Worm (Caenorhabditis elegans) whole organism, L4 larva: Measurements from ENCODE around the gene bath-9.

Experiments
- F49E8.2 ChIP-seq: sonication (generic microtip); optimal IDR thresholded peaks from 2 replicates; lab custom pipeline; 2016; ENCODE audit warnings: missing compliant biosample characterization, mild to moderate bottlenecking, missing genetic modification characterization, borderline replicate concordance
- dmd-8 ChIP-seq: fragments of 200-800 bp; sonication (Bioruptor generic); IDR thresholded peaks from 2 replicates; pipeline ENCODE4 v1.3.6; 2022; ENCODE audit warnings: missing genetic modification characterization, missing compliant biosample characterization
- fkh-10 ChIP-seq: fragments of 150-350 bp; optimal IDR thresholded peaks from 2 replicates; lab custom pipeline; 2014; ENCODE audit warnings: missing biosample characterization, missing genetic modification reagents, missing genetic modification characterization
- fos-1 ChIP-seq: fragments of 150-350 bp; optimal IDR thresholded peaks from 2 replicates; lab custom pipeline; 2014; ENCODE audit warnings: missing biosample characterization, missing genetic modification characterization
- pha-4 ChIP-seq, 2 experiments: fragments of 150-350 bp in 1 of 2; fragments of 200-800 bp in 1 of 2; sonication (Bioruptor generic) in 1 of 2; IDR thresholded peaks in 1 of 2; optimal IDR thresholded peaks in 1 of 2; 2 replicates each; pipeline versions ENCODE4 v1.3.6 to Lab custom; 2014 to 2022; ENCODE audit warnings: missing genetic modification characterization in 2 of 2, missing genetic modification reagents in 2 of 2, missing biosample characterization in 1 of 2, missing compliant biosample characterization in 1 of 2

- TF ChIP-seq F49E8.2 (tag; lab: Kevin White, UChicago) (no peak), fos-1 (no peak), dmd-8 (no peak), pha-4 (GFP tag; IDR thresholded peaks at IDR 0.05; lab: Robert Waterston, UW) (no peak), pha-4 (tag; optimal IDR thresholded peaks at IDR 0.05; lab: Kevin White, UChicago) (no peak), fkh-10 (GFP tag; lab: Kevin White, UChicago) (no peak)
These were observed 6.2 kb downstream of the bath-9 start for ce11 chrII:3383116-3383515.
